Worm (Caenorhabditis elegans) whole organism, late embryonic: ENCODE results near the gene prx-14.

Experiments
- F13H6.1 ChIP-seq: sonication (generic microtip); optimal IDR thresholded peaks from 2 replicates; lab custom pipeline; 2016; ENCODE audit warnings: missing genetic modification characterization, missing compliant biosample characterization
- Y22D7AL.16 ChIP-seq: sonication (generic microtip); optimal IDR thresholded peaks from 2 replicates; lab custom pipeline; 2016; ENCODE audit warnings: missing genetic modification characterization, missing compliant biosample characterization
- ama-1 ChIP-seq: fragments of 150-350 bp; optimal IDR thresholded peaks from 2 replicates; lab custom pipeline; 2014
- ceh-30 ChIP-seq: fragments of 150-350 bp; optimal IDR thresholded peaks from 2 replicates; lab custom pipeline; 2014; ENCODE audit warnings: missing biosample characterization, missing genetic modification characterization
- ceh-48 ChIP-seq: sonication (generic microtip); optimal IDR thresholded peaks from 2 replicates; lab custom pipeline; 2016; ENCODE audit warnings: missing genetic modification characterization, inconsistent platforms, missing compliant biosample characterization
- dve-1 ChIP-seq: sonication (generic microtip); optimal IDR thresholded peaks from 2 replicates; lab custom pipeline; 2017; ENCODE audit warnings: antibody characterized with exemption, mild to moderate bottlenecking, missing genetic modification characterization, missing compliant biosample characterization
- ets-4 ChIP-seq: sonication (generic microtip); optimal IDR thresholded peaks from 2 replicates; lab custom pipeline; 2016; ENCODE audit warnings: missing genetic modification characterization, missing compliant biosample characterization
- eyg-1 ChIP-seq: sonication (generic microtip); optimal IDR thresholded peaks from 2 replicates; lab custom pipeline; 2016; ENCODE audit warnings: missing genotype, missing genetic modification characterization, missing compliant biosample characterization
- fkh-10 ChIP-seq: fragments of 150-350 bp; optimal IDR thresholded peaks from 2 replicates; lab custom pipeline; 2014; ENCODE audit warnings: missing biosample characterization, missing genetic modification reagents, missing genetic modification characterization
- hlh-13 ChIP-seq: fragments of 200-800 bp; sonication (Bioruptor generic); optimal IDR thresholded peaks from 2 replicates; lab custom pipeline; 2018; ENCODE audit warnings: mild to moderate bottlenecking, missing genetic modification characterization, missing compliant biosample characterization
- hlh-15 ChIP-seq: sonication (generic microtip); optimal IDR thresholded peaks from 2 replicates; lab custom pipeline; 2016; ENCODE audit warnings: missing genetic modification characterization, missing compliant biosample characterization
- pqm-1 ChIP-seq: sonication (generic microtip); optimal IDR thresholded peaks from 2 replicates; lab custom pipeline; 2016; ENCODE audit warnings: missing genetic modification characterization, missing compliant biosample characterization
- rnt-1 ChIP-seq: sonication (generic microtip); optimal IDR thresholded peaks from 2 replicates; lab custom pipeline; 2016; ENCODE audit warnings: missing genetic modification characterization, missing compliant biosample characterization
- unc-42 ChIP-seq: sonication (generic microtip); optimal IDR thresholded peaks from 2 replicates; lab custom pipeline; 2016; ENCODE audit warnings: missing genotype, missing genetic modification characterization, missing compliant biosample characterization

DNA sequence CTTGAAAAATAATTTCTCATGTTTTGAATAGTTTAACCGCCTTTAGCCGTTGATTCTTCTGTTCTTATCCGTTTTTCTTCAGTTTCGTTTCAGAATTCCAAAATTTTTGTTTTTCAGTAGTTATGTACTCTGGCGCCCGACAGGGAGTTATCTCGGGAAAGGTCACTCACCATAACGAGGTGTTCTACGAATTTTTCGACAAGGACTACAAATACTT is 39.8 kb upstream of the prx-14 start, which contains the start of gene F01G4.4:
- TF ChIP-seq pqm-1 (no peak), fkh-10 (GFP tag; lab: Kevin White, UChicago) (no peak), rnt-1 (no peak), eyg-1 (tag; lab: Kevin White, UChicago) (no peak), unc-42 (no peak), ceh-30 (tag; lab: Kevin White, UChicago) (no peak), hlh-15 (tag; lab: Kevin White, UChicago) (no peak), F13H6.1 (no peak), ama-1 (no peak), Y22D7AL.16 (no peak), dve-1 (tag; lab: Kevin White, UChicago) (no peak), ceh-48 (tag; lab: Kevin White, UChicago) (no peak), ets-4 (tag; lab: Kevin White, UChicago) (no peak), hlh-13 (GFP tag; lab: Kevin White, UChicago) (no peak)
